Worm (Caenorhabditis elegans) whole organism, young adult: Measurements from ENCODE around the gene chil-18.
A peak's percentile ranks its signal among the peaks of the same experiment; 100 is the strongest.

Source experiments
- B0019.2 ChIP-seq: fragments of 200-800 bp; sonication (Bioruptor generic); conservative IDR thresholded peaks from 2 replicates; pipeline ENCODE4 v1.3.6; 2022; ENCODE audit warnings: missing genetic modification reagents, missing genetic modification characterization, missing compliant biosample characterization
- B0261.1 ChIP-seq: sonication (generic microtip); optimal IDR thresholded peaks from 2 replicates; lab custom pipeline; 2016; ENCODE audit warnings: mild to moderate bottlenecking, missing genetic modification characterization, moderate library complexity, missing compliant biosample characterization
- F33H1.4 ChIP-seq: fragments of 200-800 bp; sonication (Bioruptor generic); IDR thresholded peaks from 2 replicates; pipeline ENCODE4 v1.3.6; 2022; ENCODE audit warnings: missing genetic modification reagents, missing genetic modification characterization, missing compliant biosample characterization
- F57A8.1 ChIP-seq: fragments of 200-800 bp; sonication (Bioruptor generic); optimal IDR thresholded peaks from 2 replicates; lab custom pipeline; 2018; ENCODE audit warnings: mild to moderate bottlenecking, missing genetic modification characterization, moderate library complexity, missing compliant biosample characterization
- F57C9.4 ChIP-seq: sonication (generic microtip); optimal IDR thresholded peaks from 2 replicates; lab custom pipeline; 2017; ENCODE audit warnings: mild to moderate bottlenecking, missing genetic modification characterization, missing compliant biosample characterization
- T07F8.4 ChIP-seq: sonication (generic microtip); optimal IDR thresholded peaks from 2 replicates; lab custom pipeline; 2016; ENCODE audit warnings: mild to moderate bottlenecking, missing genetic modification characterization, moderate library complexity, missing compliant biosample characterization
- T26A5.8 ChIP-seq: sonication (generic microtip); optimal IDR thresholded peaks from 2 replicates; lab custom pipeline; 2016; ENCODE audit warnings: missing genetic modification characterization, missing compliant biosample characterization
- Y67H2A.10 ChIP-seq: fragments of 200-800 bp; sonication (Bioruptor generic); conservative IDR thresholded peaks from 2 replicates; pipeline ENCODE4 v1.3.6; 2022; ENCODE audit warnings: missing genetic modification reagents, missing genetic modification characterization, missing compliant biosample characterization
- Y79H2A.3 ChIP-seq: fragments of 200-800 bp; sonication (Bioruptor generic); conservative IDR thresholded peaks from 2 replicates; pipeline ENCODE4 v1.3.6; 2022; ENCODE audit warnings: missing genetic modification reagents, missing genetic modification characterization, missing compliant biosample characterization
- Y95B8A.8 ChIP-seq: fragments of 200-800 bp; sonication (Bioruptor generic); IDR thresholded peaks from 2 replicates; pipeline ENCODE4 v1.3.6; 2022; ENCODE audit warnings: missing genetic modification reagents, missing genetic modification characterization, missing compliant biosample characterization
- aptf-3 ChIP-seq: fragments of 200-800 bp; sonication (Bioruptor generic); IDR thresholded peaks from 2 replicates; pipeline ENCODE4 v1.3.6; 2022; ENCODE audit warnings: missing genetic modification characterization, missing compliant biosample characterization
- bed-2 ChIP-seq: fragments of 200-800 bp; sonication (Bioruptor generic); IDR thresholded peaks from 2 replicates; pipeline ENCODE4 v1.3.6; 2022; ENCODE audit warnings: missing genetic modification reagents, missing genetic modification characterization, missing compliant biosample characterization
- ceh-40 ChIP-seq: fragments of 200-800 bp; sonication (Bioruptor generic); IDR thresholded peaks from 2 replicates; pipeline ENCODE4 v1.3.6; 2022; ENCODE audit warnings: missing genetic modification characterization, missing compliant biosample characterization
- die-1 ChIP-seq: sonication (generic microtip); optimal IDR thresholded peaks from 2 replicates; lab custom pipeline; 2016; ENCODE audit warnings: missing genotype, mild to moderate bottlenecking, missing genetic modification characterization, missing compliant biosample characterization
- dpff-1 ChIP-seq: sonication (generic microtip); optimal IDR thresholded peaks from 2 replicates; lab custom pipeline; 2017; ENCODE audit warnings: mild to moderate bottlenecking, missing genetic modification characterization, missing compliant biosample characterization
- efl-1 ChIP-seq: fragments of 150-350 bp; optimal IDR thresholded peaks from 2 replicates; lab custom pipeline; 2014; ENCODE audit warnings: missing biosample characterization, missing genetic modification reagents, missing genetic modification characterization
- egl-18 ChIP-seq: fragments of 200-800 bp; sonication (Bioruptor generic); IDR thresholded peaks from 2 replicates; pipeline ENCODE4 v1.3.6; 2022; ENCODE audit warnings: missing genetic modification reagents, missing genetic modification characterization, missing compliant biosample characterization
- egl-44 ChIP-seq: fragments of 200-800 bp; sonication (Bioruptor generic); IDR thresholded peaks from 2 replicates; pipeline ENCODE4 v1.3.6; 2022; ENCODE audit warnings: missing genetic modification reagents, missing genetic modification characterization, missing compliant biosample characterization
- egrh-3 ChIP-seq: fragments of 200-800 bp; sonication (Bioruptor generic); IDR thresholded peaks from 2 replicates; pipeline ENCODE4 v1.3.6; 2022; ENCODE audit warnings: missing genetic modification reagents, missing genetic modification characterization, missing compliant biosample characterization
- him-1 ChIP-seq: sonication (generic microtip); optimal IDR thresholded peaks from 2 replicates; lab custom pipeline; 2016; ENCODE audit warnings: missing genotype, missing genetic modification reagents, missing genetic modification characterization, missing compliant biosample characterization
- hlh-26 ChIP-seq: fragments of 200-800 bp; sonication (Bioruptor generic); conservative IDR thresholded peaks from 2 replicates; pipeline ENCODE4 v1.3.6; 2022; ENCODE audit warnings: missing genetic modification reagents, missing genetic modification characterization, missing compliant biosample characterization
- let-607 ChIP-seq, 2 experiments: fragments of 200-800 bp in 1 of 2; sonication (Bioruptor generic) in 1 of 2; sonication (generic microtip) in 1 of 2; optimal IDR thresholded peaks; 2 replicates each; lab custom pipeline; 2016 to 2018; ENCODE audit warnings: mild to moderate bottlenecking in 2 of 2, missing compliant biosample characterization in 2 of 2, missing genetic modification characterization in 2 of 2, moderate library complexity in 2 of 2, missing genotype in 1 of 2
- mxl-1 ChIP-seq: sonication (generic microtip); optimal IDR thresholded peaks from 2 replicates; lab custom pipeline; 2016; ENCODE audit warnings: missing genetic modification characterization, missing compliant biosample characterization
- nhr-80 ChIP-seq: sonication (generic microtip); optimal IDR thresholded peaks from 2 replicates; lab custom pipeline; 2016; ENCODE audit warnings: missing genetic modification characterization, missing compliant biosample characterization
- nhr-90 ChIP-seq: sonication (generic microtip); optimal IDR thresholded peaks from 2 replicates; lab custom pipeline; 2016; ENCODE audit warnings: missing genotype, mild to moderate bottlenecking, missing genetic modification characterization, missing compliant biosample characterization
- snpc-3.4 ChIP-seq: sonication (generic microtip); optimal IDR thresholded peaks from 2 replicates; lab custom pipeline; 2017; ENCODE audit warnings: missing genetic modification characterization, mild to moderate bottlenecking, missing compliant biosample characterization, antibody characterized with exemption, moderate library complexity, missing genotype, missing genetic modification reagents
- somi-1 ChIP-seq: fragments of 200-800 bp; sonication (Bioruptor generic); optimal IDR thresholded peaks from 2 replicates; lab custom pipeline; 2018; ENCODE audit warnings: mild to moderate bottlenecking, missing genetic modification characterization, missing compliant biosample characterization
- sptf-2 ChIP-seq: fragments of 200-800 bp; sonication (Bioruptor generic); optimal IDR thresholded peaks from 2 replicates; lab custom pipeline; 2018; ENCODE audit warnings: mild to moderate bottlenecking, missing genetic modification characterization, missing compliant biosample characterization
- tbx-9 ChIP-seq: sonication (generic microtip); optimal IDR thresholded peaks from 2 replicates; lab custom pipeline; 2016; ENCODE audit warnings: borderline replicate concordance, missing genetic modification characterization, inconsistent platforms, missing compliant biosample characterization
- ztf-18 ChIP-seq: sonication (generic microtip); optimal IDR thresholded peaks from 2 replicates; lab custom pipeline; 2016; ENCODE audit warnings: missing genotype, mild to moderate bottlenecking, missing genetic modification characterization, missing compliant biosample characterization
- ztf-3 ChIP-seq: fragments of 200-800 bp; sonication (Bioruptor generic); optimal IDR thresholded peaks from 2 replicates; lab custom pipeline; 2018; ENCODE audit warnings: mild to moderate bottlenecking, missing genetic modification characterization, missing compliant biosample characterization

Gene chil-18

ce11 chrII:9403846-9404245, 44.2 kb upstream of the chil-18 start, which contains the start of gene Y51B9A.5:
Y51B9A.5 (plus strand) TSS chrII:9404146.
- TF ChIP-seq mxl-1 = no peak
- no peak for TF ChIP-seq die-1 (tag; lab: Kevin White, UChicago)
- TF ChIP-seq somi-1 = no peak
- TF ChIP-seq dpff-1 (tag; lab: Kevin White, UChicago) = no peak
- no peak for TF ChIP-seq egl-44 (GFP tag; lab: Robert Waterston, UW)
- TF ChIP-seq B0019.2 = no peak
- no peak for TF ChIP-seq aptf-3
- TF ChIP-seq nhr-80 (tag; lab: Kevin White, UChicago) = no peak
- TF ChIP-seq Y95B8A.8 = no peak
- TF ChIP-seq T07F8.4 (tag; lab: Kevin White, UChicago) = no peak
- TF ChIP-seq snpc-3.4 (tag; lab: Kevin White, UChicago) = no peak
- no peak for TF ChIP-seq hlh-26
- no peak for TF ChIP-seq ztf-3 (GFP tag; lab: Kevin White, UChicago)
- no peak for TF ChIP-seq sptf-2 (GFP tag; lab: Kevin White, UChicago)

DNA sequence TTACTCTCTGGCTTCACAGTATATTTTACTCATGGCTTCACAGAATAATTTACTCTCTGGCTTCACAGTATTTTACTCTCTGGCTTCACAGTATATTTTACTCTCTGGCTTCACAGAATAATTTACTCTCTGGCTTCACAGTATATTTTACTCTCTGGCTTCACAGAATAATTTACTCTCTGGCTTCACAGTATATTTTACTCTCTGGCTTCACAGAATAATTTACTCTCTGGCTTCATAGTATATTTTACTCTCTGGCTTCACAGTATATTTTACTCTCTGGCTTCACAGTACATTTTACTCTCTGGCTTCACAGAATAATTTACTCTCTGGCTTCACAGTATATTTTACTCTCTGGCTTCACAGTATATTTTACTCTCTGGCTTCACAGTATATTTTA, 43.1 kb upstream of the chil-18 start:
- peak; percentile 94 for TF ChIP-seq egrh-3 (GFP tag; lab: Robert Waterston, UW)
- TF ChIP-seq, all 124 proteins: peak for 1; not testable (repeated sequence) for 123

ce11 chrII:9407020-9407419, 41.0 kb upstream of the chil-18 start, which contains the start of gene mpz-6:
mpz-6 (minus strand) TSS chrII:9407120.
- no peak for TF ChIP-seq tbx-9 (tag; lab: Kevin White, UChicago)
- no peak for TF ChIP-seq F33H1.4
- no peak for TF ChIP-seq Y67H2A.10 (GFP tag; lab: Robert Waterston, UW)
- TF ChIP-seq, all 124 proteins: peak for 0

DNA sequence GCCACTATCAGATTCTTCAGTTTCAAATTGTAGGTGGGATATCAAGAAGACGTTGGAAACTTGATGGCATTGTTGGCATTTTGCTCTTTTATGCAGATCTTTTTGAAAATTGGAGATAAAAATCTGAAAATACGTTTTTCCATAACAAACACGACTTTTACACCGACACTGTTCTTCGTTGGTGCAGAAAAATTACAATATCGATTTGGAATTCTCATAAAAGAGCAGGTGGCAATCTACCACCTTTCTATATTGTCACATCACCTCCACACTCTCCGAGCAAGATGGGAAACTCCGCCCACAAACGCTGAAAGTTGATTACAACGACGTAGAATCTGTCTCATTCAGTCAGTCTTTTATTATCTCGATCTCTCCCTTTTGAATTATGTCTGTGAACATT, 40.6 kb upstream of the chil-18 start, which contains the start of gene arrd-2:
TSS of gene arrd-2 (plus strand) at position 301 of the 400 bp plus-strand sequence.
- TF ChIP-seq let-607 (tag; optimal IDR thresholded peaks at IDR 0.05; lab: Kevin White, UChicago) (no peak), F57C9.4 (tag; lab: Kevin White, UChicago) (no peak), B0019.2 (no peak), ztf-18 (no peak), bed-2 (no peak), snpc-3.4 (tag; lab: Kevin White, UChicago) (no peak), egl-18 (GFP tag; lab: Robert Waterston, UW) (no peak), nhr-90 (tag; lab: Kevin White, UChicago) (no peak), ceh-40 (GFP tag; lab: Robert Waterston, UW) (no peak), Y79H2A.3 (no peak), efl-1 (GFP tag; lab: Kevin White, UChicago) (no peak), F57A8.1 (no peak)

- no peak for TF ChIP-seq him-1 (tag; lab: Kevin White, UChicago)
- no peak for TF ChIP-seq T26A5.8 (tag; lab: Kevin White, UChicago)
Measured at ce11 chrII:9411497-9411896, 36.6 kb upstream of the chil-18 start, which contains the start of gene M176.9. M176.9 (minus strand) TSS chrII:9411597.

DNA sequence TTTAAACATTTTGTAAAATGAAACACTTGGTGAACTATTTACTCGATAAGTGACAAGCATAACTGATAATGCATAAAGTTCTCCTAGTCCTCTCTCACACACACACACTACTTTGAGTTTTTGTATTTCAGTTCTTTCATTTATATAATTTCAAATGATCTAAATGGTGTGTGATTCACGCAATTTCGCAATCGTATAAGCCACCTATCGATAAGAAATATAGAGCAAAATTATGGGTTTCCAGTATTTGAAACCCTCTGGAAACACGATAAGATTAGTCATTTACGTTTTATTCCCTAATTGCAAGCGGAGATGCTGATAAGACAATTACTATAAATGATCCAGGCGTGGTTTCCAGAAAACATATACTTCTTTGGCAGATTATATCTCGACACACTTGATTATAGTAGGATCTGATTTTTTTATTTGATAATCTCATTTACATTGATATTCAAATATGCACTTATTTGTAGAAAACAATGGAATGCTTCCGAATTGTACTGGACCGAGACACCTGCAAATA, 35.9 kb upstream of the chil-18 start, which contains the start of gene arrd-3:
TSS of gene arrd-3 (plus strand) at position 473 of the 523 bp plus-strand sequence.
- no peak for TF ChIP-seq B0261.1
- peak; percentile 49 for TF ChIP-seq nhr-80 (tag; lab: Kevin White, UChicago)
- TF ChIP-seq, all 124 proteins: peak for 1
